Worm (Caenorhabditis elegans) whole organism, L2 larva: ENCODE results near the gene clec-75.

Experiments
- alr-1 ChIP-seq: fragments of 150-350 bp; optimal IDR thresholded peaks from 2 replicates; lab custom pipeline; 2014; ENCODE audit warnings: missing biosample characterization, missing genetic modification characterization
- aly-2 ChIP-seq: fragments of 150-350 bp; optimal IDR thresholded peaks from 2 replicates; lab custom pipeline; 2014; ENCODE audit warnings: missing biosample characterization, missing genetic modification characterization
- ama-1 ChIP-seq: fragments of 150-350 bp; optimal IDR thresholded peaks from 2 replicates; lab custom pipeline; 2018; ENCODE audit warnings: inconsistent platforms
- lin-13 ChIP-seq: fragments of 150-350 bp; optimal IDR thresholded peaks from 2 replicates; lab custom pipeline; 2014; ENCODE audit warnings: missing biosample characterization, missing genetic modification reagents, missing genetic modification characterization
- mdl-1 ChIP-seq, 2 experiments: fragments of 150-350 bp in 1 of 2; sonication (generic microtip) in 1 of 2; optimal IDR thresholded peaks; 2 replicates each; lab custom pipeline; 2017; ENCODE audit warnings: missing biosample characterization in 2 of 2, missing genetic modification characterization in 2 of 2
- nhr-11 ChIP-seq: fragments of 150-350 bp; optimal IDR thresholded peaks from 2 replicates; lab custom pipeline; 2014; ENCODE audit warnings: missing biosample characterization, missing genetic modification characterization
- nhr-129 ChIP-seq: fragments of 150-350 bp; optimal IDR thresholded peaks from 2 replicates; lab custom pipeline; 2014; ENCODE audit warnings: missing biosample characterization, missing genetic modification characterization
- nhr-237 ChIP-seq: fragments of 150-350 bp; optimal IDR thresholded peaks from 2 replicates; lab custom pipeline; 2014; ENCODE audit warnings: missing biosample characterization, missing genetic modification characterization
- nhr-25 ChIP-seq: fragments of 150-350 bp; sonication (generic microtip); optimal IDR thresholded peaks from 3 replicates; lab custom pipeline; 2014; ENCODE audit warnings: missing biosample characterization, missing genetic modification characterization
- nhr-77 ChIP-seq: fragments of 150-350 bp; optimal IDR thresholded peaks from 2 replicates; lab custom pipeline; 2014; ENCODE audit warnings: missing biosample characterization, missing genetic modification characterization
- zag-1 ChIP-seq: fragments of 150-350 bp; optimal IDR thresholded peaks from 2 replicates; lab custom pipeline; 2014; ENCODE audit warnings: missing biosample characterization, missing genetic modification characterization
- ztf-11 ChIP-seq: sonication (generic microtip); optimal IDR thresholded peaks from 2 replicates; lab custom pipeline; 2017; ENCODE audit warnings: missing biosample characterization, missing genetic modification characterization

DNA sequence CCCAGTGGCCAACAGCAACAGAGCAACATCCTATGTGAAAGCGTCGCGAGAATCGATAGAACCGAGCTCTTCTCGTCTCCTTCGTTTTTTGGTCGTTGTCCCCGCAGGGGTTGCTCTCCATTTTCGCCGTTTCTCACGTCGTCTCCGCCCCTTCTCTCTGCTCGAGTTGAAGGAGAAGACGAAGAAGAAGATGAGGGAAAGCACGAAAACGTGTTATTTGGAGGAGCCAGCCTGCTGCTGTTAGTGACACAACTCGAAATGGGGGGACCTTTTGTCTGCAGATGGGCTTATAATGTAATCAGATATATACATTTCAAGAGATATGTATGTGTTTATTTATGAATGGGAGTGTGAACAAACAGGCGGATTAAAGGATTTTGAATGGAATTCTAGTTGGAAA, 47.2 kb downstream of the clec-75 start, which contains the start of gene W02C12.2:
- TF ChIP-seq lin-13 (GFP tag; lab: Kevin White, UChicago): no peak
- no peak for TF ChIP-seq zag-1
- TF ChIP-seq nhr-77: no peak
- no peak for TF ChIP-seq nhr-237
- no peak for TF ChIP-seq ama-1
- no peak for TF ChIP-seq ztf-11
- no peak for TF ChIP-seq nhr-25 (tag; lab: Kevin White, UChicago)
- TF ChIP-seq nhr-129 (tag; lab: Kevin White, UChicago): no peak
- no peak for TF ChIP-seq nhr-11 (tag; lab: Kevin White, UChicago)
- no peak for TF ChIP-seq aly-2 (tag; lab: Kevin White, UChicago)
- no peak for TF ChIP-seq alr-1 (tag; lab: Kevin White, UChicago)
- no peak for TF ChIP-seq mdl-1 (tag; optimal IDR thresholded peaks at IDR 0.05; lab: Kevin White, UChicago)
